Fruit fly (Drosophila melanogaster) whole organism, embryonic: ENCODE measurements around the gene CG14695.

ENCODE experiments used
- CG10366 ChIP-seq: fragments of 200-800 bp; sonication (Bioruptor generic); IDR thresholded peaks from 2 replicates; pipeline ENCODE4 v1.3.6; 2022; ENCODE audit warnings: missing biosample characterization, missing genetic modification characterization
- CG10431 ChIP-seq: fragments of 200-800 bp; sonication (Bioruptor generic); optimal IDR thresholded peaks from 3 replicates; lab custom pipeline; 2018; ENCODE audit warnings: missing biosample characterization, mild to moderate bottlenecking, missing genetic modification characterization
- CG12071 ChIP-seq: fragments of 200-800 bp; sonication (Bioruptor generic); optimal IDR thresholded peaks from 3 replicates; lab custom pipeline; 2018; ENCODE audit warnings: missing biosample characterization, mild to moderate bottlenecking, missing genetic modification characterization
- CG14965 ChIP-seq: fragments of 200-800 bp; sonication (Bioruptor generic); optimal IDR thresholded peaks from 2 replicates; lab custom pipeline; 2016; ENCODE audit warnings: missing biosample characterization, missing genetic modification characterization, borderline replicate concordance
- CG16813 ChIP-seq: fragments of 200-800 bp; sonication (Bioruptor generic); IDR thresholded peaks from 3 replicates; pipeline ENCODE4 v1.3.6; 2022; ENCODE audit warnings: missing biosample characterization, missing genetic modification characterization; ENCODE audit not compliant: partially characterized antibody
- CG16815 ChIP-seq: fragments of 200-800 bp; sonication (Bioruptor generic); optimal IDR thresholded peaks from 3 replicates; lab custom pipeline; 2017; ENCODE audit warnings: missing biosample characterization, mild to moderate bottlenecking, missing genetic modification characterization
- CG18764 ChIP-seq: fragments of 200-800 bp; sonication (Bioruptor generic); optimal IDR thresholded peaks from 3 replicates; lab custom pipeline; 2016; ENCODE audit warnings: missing biosample characterization, missing genetic modification characterization
- CG30020 ChIP-seq: fragments of 200-800 bp; optimal IDR thresholded peaks from 2 replicates; lab custom pipeline; 2019; ENCODE audit warnings: missing biosample characterization, mild to moderate bottlenecking, missing genetic modification characterization, moderate library complexity
- CG32532 ChIP-seq: fragments of 200-800 bp; sonication (Bioruptor generic); IDR thresholded peaks from 2 replicates; pipeline ENCODE4 v1.3.6; 2022; ENCODE audit warnings: missing biosample characterization, missing genetic modification characterization
- CG32772 ChIP-seq: fragments of 200-800 bp; sonication (Bioruptor generic); IDR thresholded peaks from 2 replicates; pipeline ENCODE4 v1.3.6; 2022; ENCODE audit warnings: missing biosample characterization, missing genetic modification characterization
- CG33557 ChIP-seq: fragments of 200-800 bp; sonication (Bioruptor generic); optimal IDR thresholded peaks from 2 replicates; lab custom pipeline; 2019; ENCODE audit warnings: missing biosample characterization, mild to moderate bottlenecking, missing genetic modification characterization, moderate library complexity
- CG34224 ChIP-seq: fragments of 200-800 bp; sonication (Bioruptor generic); IDR thresholded peaks from 3 replicates; pipeline ENCODE4 v1.3.6; 2022; ENCODE audit warnings: missing biosample characterization, missing genetic modification characterization; ENCODE audit not compliant: partially characterized antibody
- CG34376 ChIP-seq: fragments of 200-800 bp; sonication (Bioruptor generic); optimal IDR thresholded peaks from 2 replicates; lab custom pipeline; 2018; ENCODE audit warnings: missing biosample characterization, mild to moderate bottlenecking, missing genetic modification characterization
- CG3995 ChIP-seq: fragments of 200-800 bp; sonication (Bioruptor generic); optimal IDR thresholded peaks from 3 replicates; lab custom pipeline; 2016; ENCODE audit warnings: missing biosample characterization, missing genetic modification characterization
- CG4424 ChIP-seq: fragments of 200-800 bp; sonication (Bioruptor generic); optimal IDR thresholded peaks from 3 replicates; lab custom pipeline; 2016; ENCODE audit warnings: missing biosample characterization, missing genetic modification characterization
- CG4730 ChIP-seq: fragments of 200-800 bp; sonication (Bioruptor generic); IDR thresholded peaks from 2 replicates; pipeline ENCODE4 v1.3.6; 2022; ENCODE audit warnings: missing biosample characterization, missing genetic modification characterization
- CG4820 ChIP-seq: fragments of 200-800 bp; sonication (Bioruptor generic); optimal IDR thresholded peaks from 3 replicates; lab custom pipeline; 2016; ENCODE audit warnings: missing biosample characterization, missing genetic modification characterization
- CG6272 ChIP-seq: fragments of 200-800 bp; sonication (Bioruptor generic); IDR thresholded peaks from 2 replicates; pipeline ENCODE4 v1.3.6; 2022; ENCODE audit warnings: missing biosample characterization, missing genetic modification characterization
- CG6654 ChIP-seq: fragments of 200-800 bp; sonication (Bioruptor generic); optimal IDR thresholded peaks from 2 replicates; lab custom pipeline; 2017; ENCODE audit warnings: missing biosample characterization, mild to moderate bottlenecking, missing genetic modification characterization
- CG7271 ChIP-seq: fragments of 200-800 bp; sonication (Bioruptor generic); optimal IDR thresholded peaks from 2 replicates; lab custom pipeline; 2018; ENCODE audit warnings: missing biosample characterization, mild to moderate bottlenecking, missing genetic modification characterization, moderate library complexity
- CG7963 ChIP-seq: fragments of 200-800 bp; sonication (Bioruptor generic); IDR thresholded peaks from 3 replicates; pipeline ENCODE4 v1.3.6; 2022; ENCODE audit warnings: missing biosample characterization, missing genetic modification characterization; ENCODE audit not compliant: partially characterized antibody
- Camta ChIP-seq: fragments of 200-800 bp; sonication (Bioruptor generic); optimal IDR thresholded peaks from 2 replicates; lab custom pipeline; 2016; ENCODE audit warnings: missing biosample characterization, missing genetic modification characterization
- Dfd ChIP-seq, 2 experiments: fragments of >200 bp; optimal IDR thresholded peaks; 2 replicates each; lab custom pipeline; 2017; ENCODE audit warnings: missing biosample characterization in 2 of 2, missing genetic modification characterization in 2 of 2
- Dp ChIP-seq: fragments of 200-800 bp; sonication (Bioruptor generic); optimal IDR thresholded peaks from 2 replicates; lab custom pipeline; 2018; ENCODE audit warnings: missing biosample characterization, mild to moderate bottlenecking, missing genetic modification characterization, moderate library complexity
- Hey ChIP-seq: fragments of 200-800 bp; sonication (Bioruptor generic); optimal IDR thresholded peaks from 3 replicates; lab custom pipeline; 2018; ENCODE audit warnings: missing biosample characterization, mild to moderate bottlenecking, missing genetic modification characterization
- Hmr ChIP-seq: fragments of 200-800 bp; sonication (Bioruptor generic); optimal IDR thresholded peaks from 3 replicates; lab custom pipeline; 2017; ENCODE audit warnings: mild to moderate bottlenecking, missing biosample characterization, missing genetic modification reagents, missing genetic modification characterization
- Hr78 ChIP-seq, 2 experiments: fragments of 200-800 bp in 1 of 2; fragments of >200 bp in 1 of 2; sonication (Bioruptor generic) in 1 of 2; optimal IDR thresholded peaks; 2 replicates each; lab custom pipeline; 2017 to 2019; ENCODE audit warnings: missing biosample characterization in 2 of 2, missing genetic modification characterization in 2 of 2, mild to moderate bottlenecking in 1 of 2, moderate library complexity in 1 of 2
- Lhr ChIP-seq: fragments of 200-800 bp; sonication (Bioruptor generic); optimal IDR thresholded peaks from 3 replicates; lab custom pipeline; 2017; ENCODE audit warnings: mild to moderate bottlenecking, missing biosample characterization, missing genetic modification reagents, missing genetic modification characterization
- Lim3 ChIP-seq: fragments of 200-800 bp; sonication (Bioruptor generic); IDR thresholded peaks from 2 replicates; pipeline ENCODE4 v1.3.6; 2022; ENCODE audit warnings: missing biosample characterization, missing genetic modification characterization
- NC2α ChIP-seq: fragments of 200-800 bp; sonication (Bioruptor generic); optimal IDR thresholded peaks from 2 replicates; lab custom pipeline; 2016; ENCODE audit warnings: missing biosample characterization, missing genetic modification characterization
- Sin3A ChIP-seq: fragments of >200 bp; optimal IDR thresholded peaks from 2 replicates; lab custom pipeline; 2018
- Sox100B ChIP-seq: fragments of 200-800 bp; sonication (Bioruptor generic); optimal IDR thresholded peaks from 3 replicates; lab custom pipeline; 2018; ENCODE audit warnings: missing biosample characterization, mild to moderate bottlenecking, missing genetic modification characterization
- Sry-β ChIP-seq: fragments of 200-800 bp; sonication (Bioruptor generic); optimal IDR thresholded peaks from 2 replicates; lab custom pipeline; 2018; ENCODE audit warnings: missing biosample characterization, mild to moderate bottlenecking, missing genetic modification characterization, moderate library complexity
- Ssrp ChIP-seq: fragments of 200-800 bp; sonication (Bioruptor generic); optimal IDR thresholded peaks from 2 replicates; lab custom pipeline; 2018; ENCODE audit warnings: missing biosample characterization, mild to moderate bottlenecking, missing genetic modification characterization, moderate library complexity
- Tbp ChIP-seq: fragments of >200 bp; optimal IDR thresholded peaks from 2 replicates; lab custom pipeline; 2018; ENCODE audit warnings: missing biosample characterization, missing genetic modification characterization
- ab ChIP-seq: fragments of 200-800 bp; sonication (Bioruptor generic); optimal IDR thresholded peaks from 2 replicates; lab custom pipeline; 2016; ENCODE audit warnings: missing biosample characterization, missing genetic modification characterization
- al ChIP-seq: fragments of 200-800 bp; sonication (Bioruptor generic); IDR thresholded peaks from 2 replicates; pipeline ENCODE4 v1.3.6; 2022; ENCODE audit warnings: missing biosample characterization, missing genetic modification characterization
- aop ChIP-seq: fragments of 200-800 bp; sonication (Bioruptor generic); IDR thresholded peaks from 2 replicates; pipeline ENCODE4 v1.3.6; 2022; ENCODE audit warnings: missing biosample characterization, missing genetic modification characterization
- ap ChIP-seq: fragments of 200-800 bp; sonication (Bioruptor generic); IDR thresholded peaks from 2 replicates; pipeline ENCODE4 v1.3.6; 2022; ENCODE audit warnings: missing biosample characterization, missing genetic modification characterization
- cwo ChIP-seq: fragments of 200-800 bp; sonication (Bioruptor generic); optimal IDR thresholded peaks from 3 replicates; lab custom pipeline; 2017; ENCODE audit warnings: missing biosample characterization, missing genetic modification characterization, mild to moderate bottlenecking, moderate library complexity, missing genetic modification reagents
- fd64A ChIP-seq: fragments of 200-800 bp; sonication (Bioruptor generic); optimal IDR thresholded peaks from 3 replicates; lab custom pipeline; 2018; ENCODE audit warnings: missing biosample characterization, mild to moderate bottlenecking, missing genetic modification characterization
- klu ChIP-seq: fragments of 200-800 bp; sonication (Bioruptor generic); IDR thresholded peaks from 2 replicates; pipeline ENCODE4 v1.3.6; 2022; ENCODE audit warnings: missing biosample characterization, missing genetic modification characterization
- lbe ChIP-seq: fragments of 200-800 bp; sonication (Bioruptor generic); optimal IDR thresholded peaks from 2 replicates; lab custom pipeline; 2016; ENCODE audit warnings: missing biosample characterization, mild to moderate bottlenecking, missing genetic modification characterization
- lola ChIP-seq, 3 experiments: fragments of >200 bp in 2 of 3; fragments of 200-800 bp in 1 of 3; sonication (Bioruptor generic) in 1 of 3; optimal IDR thresholded peaks; 2 replicates each; lab custom pipeline; 2017 to 2019; ENCODE audit warnings: missing biosample characterization in 3 of 3, missing genetic modification characterization in 3 of 3, mild to moderate bottlenecking in 1 of 3, moderate library complexity in 1 of 3
- nau ChIP-seq: fragments of 200-800 bp; sonication (Bioruptor generic); optimal IDR thresholded peaks from 3 replicates; lab custom pipeline; 2017; ENCODE audit warnings: missing biosample characterization, mild to moderate bottlenecking, missing genetic modification characterization, missing genetic modification reagents
- pnt ChIP-seq: fragments of 200-800 bp; sonication (Bioruptor generic); optimal IDR thresholded peaks from 3 replicates; lab custom pipeline; 2016; ENCODE audit warnings: missing biosample characterization, missing genetic modification characterization
- pzg ChIP-seq: fragments of 200-800 bp; sonication (Bioruptor generic); optimal IDR thresholded peaks from 3 replicates; lab custom pipeline; 2018; ENCODE audit warnings: missing biosample characterization, mild to moderate bottlenecking, missing genetic modification characterization, moderate library complexity
- sens-2 ChIP-seq: fragments of 200-800 bp; sonication (Bioruptor generic); IDR thresholded peaks from 2 replicates; pipeline ENCODE4 v1.3.6; 2022; ENCODE audit warnings: missing biosample characterization, missing genetic modification characterization
- so ChIP-seq: fragments of 200-800 bp; sonication (Bioruptor generic); IDR thresholded peaks from 3 replicates; pipeline ENCODE4 v1.3.6; 2022; ENCODE audit warnings: missing biosample characterization, missing genetic modification characterization
- wek ChIP-seq: fragments of 200-800 bp; sonication (Bioruptor generic); optimal IDR thresholded peaks from 3 replicates; lab custom pipeline; 2018; ENCODE audit warnings: missing biosample characterization, mild to moderate bottlenecking, missing genetic modification characterization, moderate library complexity

CG14695 gene

dm6 chr3R:10868427-10868962 lies 10.6 kb downstream of the CG14695 start, which contains the start of the genes SelR and Tsp86D (continued):
- TF ChIP-seq CG16815 (GFP tag; lab: Kevin White, UChicago): no peak
- TF ChIP-seq ap: no peak
- TF ChIP-seq Lim3 (GFP tag; lab: Robert Waterston, UW): no peak
- peak; percentile 25; the same call in 1 of the 3 replicates for TF ChIP-seq CG7963 (GFP tag; lab: Robert Waterston, UW)
- no peak for TF ChIP-seq CG6654 (GFP tag; lab: Kevin White, UChicago)
- no peak for TF ChIP-seq Sox100B (GFP tag; lab: Kevin White, UChicago)
- TF ChIP-seq al (GFP tag; lab: Robert Waterston, UW): no peak
- TF ChIP-seq wek (GFP tag; lab: Kevin White, UChicago): no peak
- TF ChIP-seq CG12071 (GFP tag; lab: Kevin White, UChicago): peak; percentile 47
- TF ChIP-seq CG14965 (GFP tag; lab: Kevin White, UChicago): no peak
- TF ChIP-seq CG7271 (tag; lab: Kevin White, UChicago): peak; percentile 10
- TF ChIP-seq Lhr (GFP tag; lab: Kevin White, UChicago): peak; percentile 7
- no peak for TF ChIP-seq sens-2
- TF ChIP-seq ab (GFP tag; lab: Kevin White, UChicago): no peak
- no peak for TF ChIP-seq CG18764 (GFP tag; lab: Kevin White, UChicago)
- no peak for TF ChIP-seq fd64A (GFP tag; lab: Kevin White, UChicago)
- TF ChIP-seq CG16813 (GFP tag; lab: Robert Waterston, UW): peak; percentile 53
- no peak; the same call in 2 of the 3 replicates for TF ChIP-seq so
- no peak for TF ChIP-seq CG32772 (GFP tag; lab: Robert Waterston, UW)
- TF ChIP-seq Hr78 (GFP tag; optimal IDR thresholded peaks at IDR 0.05; lab: Kevin White, UChicago): no peak
- TF ChIP-seq aop: no peak
- peak; percentile 89 for TF ChIP-seq nau (GFP tag; lab: Kevin White, UChicago)
- no peak for TF ChIP-seq CG6272 (GFP tag; lab: Robert Waterston, UW)
- TF ChIP-seq NC2α: no peak
- no peak for TF ChIP-seq klu (GFP tag; lab: Robert Waterston, UW)
- no peak for TF ChIP-seq CG4730 (GFP tag; lab: Robert Waterston, UW)
- TF ChIP-seq Hey (tag; lab: Kevin White, UChicago): no peak
- no peak for TF ChIP-seq CG33557 (GFP tag; lab: Kevin White, UChicago)
- peak; percentile 89 for TF ChIP-seq CG34376 (GFP tag; lab: Kevin White, UChicago)
- TF ChIP-seq Sry-β: no peak
- peak; percentile 25 for TF ChIP-seq CG10431 (GFP tag; lab: Kevin White, UChicago)
- TF ChIP-seq cwo (GFP tag; lab: Kevin White, UChicago): peak; percentile 47
- no peak for TF ChIP-seq CG10366
- TF ChIP-seq CG34224 (GFP tag; lab: Robert Waterston, UW): peak; percentile 73; the same call in 2 of the 3 replicates
- no peak for TF ChIP-seq CG30020 (tag; lab: Kevin White, UChicago)
- TF ChIP-seq lbe (GFP tag; lab: Kevin White, UChicago): no peak
- peak; percentile 67 for TF ChIP-seq Hmr (GFP tag; lab: Kevin White, UChicago)
- TF ChIP-seq CG4820 (GFP tag; lab: Kevin White, UChicago): no peak
- no peak for TF ChIP-seq Camta (GFP tag; lab: Kevin White, UChicago)
- peak; percentile 57; the same call in 1 of the 2 replicates for TF ChIP-seq CG32532 (GFP tag; lab: Robert Waterston, UW)
- no peak for TF ChIP-seq Dfd (GFP tag; optimal IDR thresholded peaks at IDR 0.05; lab: Kevin White, UChicago)
- TF ChIP-seq lola (GFP tag; optimal IDR thresholded peaks at IDR 0.05; lab: Kevin White, UChicago): no peak
- TF ChIP-seq Sin3A: peak; percentile 81
- TF ChIP-seq pnt (GFP tag; lab: Kevin White, UChicago): no peak
- TF ChIP-seq Dp (GFP tag; lab: Kevin White, UChicago): peak; percentile 36
- no peak for TF ChIP-seq CG3995
- TF ChIP-seq Tbp (GFP tag; lab: Kevin White, UChicago): no peak
- TF ChIP-seq pzg (GFP tag; lab: Kevin White, UChicago): peak; percentile 97
- TF ChIP-seq CG4424: no peak
- no peak for TF ChIP-seq Ssrp
